Worm (Caenorhabditis elegans) whole organism, L4 larva: ENCODE data around the gene C33A12.19.

Source experiments
- F37D6.2 ChIP-seq: sonication (generic microtip); optimal IDR thresholded peaks from 2 replicates; lab custom pipeline; 2016; ENCODE audit warnings: mild to moderate bottlenecking, missing genetic modification characterization, missing compliant biosample characterization
- R02D3.7 ChIP-seq: fragments of 150-350 bp; sonication (generic microtip); optimal IDR thresholded peaks from 3 replicates; lab custom pipeline; 2014; ENCODE audit warnings: missing biosample characterization, missing genetic modification characterization
- T26A8.4 ChIP-seq: fragments of 200-800 bp; sonication (Bioruptor generic); IDR thresholded peaks from 2 replicates; pipeline ENCODE4 v1.3.6; 2022; ENCODE audit warnings: missing genetic modification characterization, missing compliant biosample characterization
- Y5F2A.4 ChIP-seq: fragments of 200-800 bp; sonication (Bioruptor generic); optimal IDR thresholded peaks from 2 replicates; lab custom pipeline; 2018; ENCODE audit warnings: mild to moderate bottlenecking, missing genetic modification characterization, missing compliant biosample characterization
- ZK337.2 ChIP-seq: fragments of 200-800 bp; sonication (Bioruptor generic); IDR thresholded peaks from 2 replicates; pipeline ENCODE4 v1.3.6; 2022; ENCODE audit warnings: missing genetic modification reagents, missing genetic modification characterization, missing compliant biosample characterization
- ZK546.5 ChIP-seq, 2 experiments: sonication (generic microtip); optimal IDR thresholded peaks; 2 replicates each; lab custom pipeline; 2017; ENCODE audit warnings: missing biosample characterization in 2 of 2, missing genetic modification characterization in 2 of 2
- aha-1 ChIP-seq: fragments of 150-350 bp; peaks from one replicate; lab custom pipeline; 2014; ENCODE audit warnings: missing biosample characterization, missing genetic modification characterization
- ama-1 ChIP-seq: fragments of 150-350 bp; optimal IDR thresholded peaks from 2 replicates; lab custom pipeline; 2014; ENCODE audit warnings: inconsistent platforms, mixed read lengths
- ceh-20 ChIP-seq: fragments of 200-800 bp; sonication (Bioruptor generic); IDR thresholded peaks from 2 replicates; pipeline ENCODE4 v1.3.6; 2022; ENCODE audit warnings: missing genetic modification reagents, missing genetic modification characterization, missing compliant biosample characterization
- daf-16 ChIP-seq, 3 experiments: sonication (generic microtip); optimal IDR thresholded peaks; 2 replicates each; lab custom pipeline; 2016 to 2017; ENCODE audit warnings: missing genetic modification characterization in 3 of 3, missing genetic modification reagents in 3 of 3, mild to moderate bottlenecking in 2 of 3, missing compliant biosample characterization in 2 of 3, missing biosample characterization in 1 of 3, moderate library complexity in 1 of 3
- dmd-6 ChIP-seq: fragments of 200-800 bp; sonication (Bioruptor generic); IDR thresholded peaks from 2 replicates; pipeline ENCODE4 v1.3.6; 2022; ENCODE audit warnings: missing genetic modification reagents, missing genetic modification characterization, missing compliant biosample characterization
- dmd-8 ChIP-seq: fragments of 200-800 bp; sonication (Bioruptor generic); IDR thresholded peaks from 2 replicates; pipeline ENCODE4 v1.3.6; 2022; ENCODE audit warnings: missing genetic modification characterization, missing compliant biosample characterization
- dmd-9 ChIP-seq: fragments of 200-800 bp; sonication (Bioruptor generic); IDR thresholded peaks from 2 replicates; pipeline ENCODE4 v1.3.6; 2022; ENCODE audit warnings: missing genetic modification reagents, missing genetic modification characterization, missing compliant biosample characterization
- dpl-1 ChIP-seq: fragments of 150-350 bp; optimal IDR thresholded peaks from 2 replicates; lab custom pipeline; 2014; ENCODE audit warnings: missing biosample characterization, missing genetic modification reagents, missing genetic modification characterization
- duxl-1 ChIP-seq: sonication (generic microtip); optimal IDR thresholded peaks from 2 replicates; lab custom pipeline; 2016; ENCODE audit warnings: mild to moderate bottlenecking, missing genetic modification characterization, moderate library complexity, missing compliant biosample characterization; ENCODE audit not compliant: poor library complexity
- dve-1 ChIP-seq: sonication (generic microtip); optimal IDR thresholded peaks from 2 replicates; lab custom pipeline; 2017; ENCODE audit warnings: antibody characterized with exemption, mild to moderate bottlenecking, missing genetic modification characterization, missing compliant biosample characterization; ENCODE audit not compliant: insufficient read depth
- gei-8 ChIP-seq: fragments of 200-800 bp; sonication (Bioruptor generic); optimal IDR thresholded peaks from 2 replicates; lab custom pipeline; 2018; ENCODE audit warnings: mild to moderate bottlenecking, missing genetic modification characterization, missing compliant biosample characterization
- hlh-11 ChIP-seq: fragments of 200-800 bp; sonication (Bioruptor generic); optimal IDR thresholded peaks from 2 replicates; lab custom pipeline; 2018; ENCODE audit warnings: mild to moderate bottlenecking, missing genetic modification characterization, missing compliant biosample characterization
- hlh-30 ChIP-seq: sonication (generic microtip); optimal IDR thresholded peaks from 2 replicates; lab custom pipeline; 2017; ENCODE audit warnings: antibody characterized with exemption, mild to moderate bottlenecking, missing genetic modification characterization, missing compliant biosample characterization; ENCODE audit not compliant: insufficient read depth
- jun-1 ChIP-seq: fragments of 150-350 bp; optimal IDR thresholded peaks from 2 replicates; lab custom pipeline; 2014; ENCODE audit warnings: missing biosample characterization, missing genetic modification reagents, missing genetic modification characterization
- lim-7 ChIP-seq: fragments of 200-800 bp; sonication (Bioruptor generic); IDR thresholded peaks from 2 replicates; pipeline ENCODE4 v1.3.6; 2022; ENCODE audit warnings: missing genetic modification characterization, missing compliant biosample characterization
- lin-15B ChIP-seq: fragments of 150-350 bp; sonication (generic microtip); optimal IDR thresholded peaks from 3 replicates; lab custom pipeline; 2014; ENCODE audit warnings: missing biosample characterization, missing genetic modification characterization
- lin-29 ChIP-seq: fragments of 200-800 bp; sonication (Bioruptor generic); IDR thresholded peaks from 2 replicates; pipeline ENCODE4 v1.3.6; 2022; ENCODE audit warnings: missing genetic modification reagents, missing genetic modification characterization, missing compliant biosample characterization
- lin-38 ChIP-seq: fragments of 200-800 bp; sonication (Bioruptor generic); IDR thresholded peaks from 2 replicates; pipeline ENCODE4 v1.3.6; 2022; ENCODE audit warnings: missing genetic modification reagents, missing genetic modification characterization, missing compliant biosample characterization
- lsy-2 ChIP-seq, 2 experiments: fragments of 150-350 bp in 1 of 2; sonication (generic microtip) in 1 of 2; optimal IDR thresholded peaks; 2 replicates each; lab custom pipeline; 2014 to 2017; ENCODE audit warnings: missing biosample characterization in 2 of 2, missing genetic modification characterization in 2 of 2
- mdl-1 ChIP-seq, 2 experiments: fragments of 150-350 bp in 1 of 2; sonication (generic microtip) in 1 of 2; optimal IDR thresholded peaks; 2 replicates each; lab custom pipeline; 2014 to 2017; ENCODE audit warnings: missing biosample characterization in 2 of 2, missing genetic modification characterization in 2 of 2
- mep-1 ChIP-seq: fragments of 150-350 bp; sonication (generic microtip); optimal IDR thresholded peaks from 3 replicates; lab custom pipeline; 2014; ENCODE audit warnings: missing biosample characterization, missing genetic modification characterization
- mxl-3 ChIP-seq: fragments of 200-800 bp; sonication (Bioruptor generic); optimal IDR thresholded peaks from 2 replicates; lab custom pipeline; 2018; ENCODE audit warnings: mild to moderate bottlenecking, missing genetic modification characterization, missing compliant biosample characterization
- nhr-10 ChIP-seq: fragments of 150-350 bp; optimal IDR thresholded peaks from 2 replicates; lab custom pipeline; 2014; ENCODE audit warnings: missing biosample characterization, missing genetic modification characterization
- nhr-102 ChIP-seq: sonication (generic microtip); optimal IDR thresholded peaks from 2 replicates; lab custom pipeline; 2016; ENCODE audit warnings: mild to moderate bottlenecking, missing genetic modification characterization, moderate library complexity, missing compliant biosample characterization
- nhr-111 ChIP-seq: fragments of 200-800 bp; sonication (Bioruptor generic); optimal IDR thresholded peaks from 2 replicates; lab custom pipeline; 2018; ENCODE audit warnings: mild to moderate bottlenecking, missing genetic modification characterization, missing compliant biosample characterization
- nhr-25 ChIP-seq: sonication (generic microtip); optimal IDR thresholded peaks from 2 replicates; lab custom pipeline; 2017; ENCODE audit warnings: missing genetic modification characterization, mild to moderate bottlenecking, missing compliant biosample characterization, antibody characterized with exemption, moderate library complexity, borderline replicate concordance; ENCODE audit not compliant: insufficient read depth
- nhr-28 ChIP-seq: fragments of 150-350 bp; optimal IDR thresholded peaks from 2 replicates; lab custom pipeline; 2014; ENCODE audit warnings: missing biosample characterization, missing genetic modification characterization
- nhr-42 ChIP-seq: fragments of 200-800 bp; sonication (Bioruptor generic); IDR thresholded peaks from 2 replicates; pipeline ENCODE4 v1.3.6; 2022; ENCODE audit warnings: missing genetic modification characterization, missing compliant biosample characterization
- nhr-48 ChIP-seq: sonication (generic microtip); optimal IDR thresholded peaks from 2 replicates; lab custom pipeline; 2016; ENCODE audit warnings: mild to moderate bottlenecking, missing genetic modification characterization, missing compliant biosample characterization
- nhr-76 ChIP-seq: fragments of 150-350 bp; optimal IDR thresholded peaks from 2 replicates; lab custom pipeline; 2014; ENCODE audit warnings: missing biosample characterization, missing genetic modification characterization
- nhr-77 ChIP-seq: fragments of 150-350 bp; optimal IDR thresholded peaks from 2 replicates; lab custom pipeline; 2014; ENCODE audit warnings: missing biosample characterization, missing genetic modification characterization
- saeg-2 ChIP-seq: fragments of 200-800 bp; sonication (Bioruptor generic); IDR thresholded peaks from 2 replicates; pipeline ENCODE4 v1.3.6; 2022; ENCODE audit warnings: missing genetic modification reagents, missing genetic modification characterization, missing compliant biosample characterization
- spr-3 ChIP-seq: fragments of 200-800 bp; sonication (Bioruptor generic); optimal IDR thresholded peaks from 2 replicates; lab custom pipeline; 2018; ENCODE audit warnings: mild to moderate bottlenecking, missing genetic modification characterization, missing compliant biosample characterization
- tra-1 ChIP-seq: fragments of 200-800 bp; sonication (Bioruptor generic); IDR thresholded peaks from 2 replicates; pipeline ENCODE4 v1.3.6; 2022; ENCODE audit warnings: missing genetic modification reagents, missing genetic modification characterization, missing compliant biosample characterization
- unc-62 ChIP-seq, 3 experiments: fragments of 150-350 bp in 1 of 3; sonication (generic microtip); optimal IDR thresholded peaks in 2 of 3; peaks in 1 of 3; 1 replicate in 1 of 3; 2 replicates in 2 of 3; lab custom pipeline; 2014 to 2017; ENCODE audit warnings: missing biosample characterization in 3 of 3, missing genetic modification characterization in 3 of 3, missing genetic modification reagents in 3 of 3, missing genotype in 1 of 3
- vab-7 ChIP-seq: fragments of 200-800 bp; sonication (Bioruptor generic); IDR thresholded peaks from 2 replicates; pipeline ENCODE4 v1.3.6; 2022; ENCODE audit warnings: missing genetic modification reagents, missing genetic modification characterization, missing compliant biosample characterization
- zag-1 ChIP-seq: fragments of 150-350 bp; optimal IDR thresholded peaks from 2 replicates; lab custom pipeline; 2014; ENCODE audit warnings: missing biosample characterization, missing genetic modification characterization
- ztf-11 ChIP-seq: fragments of 150-350 bp; optimal IDR thresholded peaks from 2 replicates; lab custom pipeline; 2014; ENCODE audit warnings: missing biosample characterization, missing genetic modification characterization

Gene C33A12.19

DNA sequence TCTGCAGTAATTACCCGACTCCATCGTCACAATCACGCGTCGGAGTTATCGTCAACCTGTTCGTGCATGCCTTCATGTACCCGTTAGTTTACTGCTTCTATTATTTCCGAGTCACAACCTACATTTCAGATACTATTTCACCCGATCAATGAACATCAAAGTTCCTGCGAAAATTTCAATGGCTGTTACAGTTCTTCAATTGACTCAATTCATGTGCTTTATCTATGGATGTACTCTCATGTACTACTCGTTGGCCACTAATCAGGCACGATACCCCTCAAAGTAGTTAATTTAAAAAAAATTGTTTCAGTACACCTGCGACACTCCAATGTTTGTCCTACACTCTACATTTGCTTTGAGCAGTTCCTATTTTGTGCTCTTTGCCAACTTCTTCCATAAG is 14.0 kb downstream of the C33A12.19 start:
- TF ChIP-seq nhr-42: no peak
- TF ChIP-seq lim-7 (GFP tag; lab: Robert Waterston, UW): 0 out of 2 replicates have a peak, but pooled peaks have one; percentile 14
- no peak for TF ChIP-seq ztf-11 (tag; lab: Kevin White, UChicago)
- no peak for TF ChIP-seq nhr-48 (tag; lab: Kevin White, UChicago)
- peak in 1 of 2 experiments; percentile 39 for TF ChIP-seq unc-62 (GFP tag; optimal IDR thresholded peaks at IDR 0.05 in 1 of 2; lab: Kevin White, UChicago)
- TF ChIP-seq unc-62 (tag; optimal IDR thresholded peaks at IDR 0.05; lab: Kevin White, UChicago): no peak
- TF ChIP-seq Y5F2A.4: no peak
- peak; percentile 26; the same call in 1 of the 2 replicates for TF ChIP-seq T26A8.4 (GFP tag; lab: Robert Waterston, UW)
- peak; percentile 36 for TF ChIP-seq nhr-25
- peak; percentile 55 for TF ChIP-seq spr-3 (GFP tag; lab: Kevin White, UChicago)
- TF ChIP-seq mep-1 (tag; lab: Kevin White, UChicago): peak; percentile 35
- peak; percentile 97 for TF ChIP-seq aha-1
- peak; percentile 20 for TF ChIP-seq ama-1 (lab: Kevin White, UChicago)
- TF ChIP-seq dpl-1: no peak

DNA sequence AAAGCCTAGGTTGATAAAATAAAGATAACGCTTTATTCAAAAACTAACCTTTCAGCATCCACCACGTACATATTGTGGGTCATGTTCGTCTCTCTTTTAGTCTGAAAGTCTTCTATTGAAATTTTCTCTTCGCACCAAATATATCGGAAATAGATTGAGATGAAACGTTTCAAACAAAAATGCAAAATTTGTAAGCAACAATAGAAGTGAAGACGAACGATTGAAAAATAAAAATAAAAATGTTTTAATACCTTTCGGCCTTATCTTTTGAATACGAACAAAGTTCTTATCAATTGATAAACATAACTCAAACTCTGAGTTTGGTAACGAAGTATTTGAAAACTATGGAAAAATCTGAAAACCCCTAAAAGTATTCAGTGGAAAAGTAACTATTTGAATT is 16.3 kb downstream of the C33A12.19 start, which contains the start of gene F56H11.2:
Gene F56H11.2 (minus strand): TSS at position 101 of the 400 bp plus-strand sequence.
- TF ChIP-seq nhr-111: no peak
- no peak for TF ChIP-seq lsy-2 (tag; optimal IDR thresholded peaks at IDR 0.05; lab: Kevin White, UChicago)
- no peak for TF ChIP-seq F37D6.2
- TF ChIP-seq daf-16 (GFP tag; optimal IDR thresholded peaks at IDR 0.05; lab: Kevin White, UChicago): no peak
- TF ChIP-seq daf-16 (tag; optimal IDR thresholded peaks at IDR 0.05; lab: Kevin White, UChicago): peak; percentile 20
- TF ChIP-seq saeg-2: no peak
- no peak for TF ChIP-seq dve-1
- TF ChIP-seq lin-29 (GFP tag; lab: Robert Waterston, UW): no peak

DNA sequence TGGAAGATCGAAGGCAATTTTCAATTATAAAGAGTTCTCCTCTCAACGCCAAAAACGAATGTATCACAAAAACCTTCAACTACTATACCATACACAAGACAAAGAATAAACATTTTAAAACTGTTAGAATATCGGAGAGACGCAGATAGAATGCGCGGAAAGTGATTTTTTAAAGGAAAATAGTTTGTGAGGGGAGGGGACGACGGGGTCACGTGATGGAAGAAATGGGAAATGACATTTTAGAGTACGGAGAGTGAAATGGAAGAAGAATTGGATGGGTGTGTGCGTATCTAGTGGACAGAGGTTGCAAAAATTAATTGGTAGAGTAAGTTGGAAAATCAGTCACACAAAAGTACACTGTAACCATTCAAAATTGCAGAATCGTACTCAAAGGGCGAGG is 17.5 kb downstream of the C33A12.19 start:
- TF ChIP-seq lin-15B (tag; lab: Kevin White, UChicago): no peak
- TF ChIP-seq lin-38 (GFP tag; lab: Robert Waterston, UW): no peak
- peak; percentile 49 for TF ChIP-seq nhr-25
- peak; percentile 32 for TF ChIP-seq hlh-11 (tag; lab: Kevin White, UChicago)
- TF ChIP-seq mep-1 (tag; lab: Kevin White, UChicago): peak; percentile 58
- TF ChIP-seq zag-1: no peak
- TF ChIP-seq hlh-30 (tag; lab: Kevin White, UChicago): peak; percentile 89
- TF ChIP-seq ZK546.5 (tag; optimal IDR thresholded peaks at IDR 0.05; lab: Kevin White, UChicago): no peak
- no peak for TF ChIP-seq aha-1
- no peak for TF ChIP-seq nhr-10 (tag; lab: Kevin White, UChicago)
- peak; percentile 21 for TF ChIP-seq nhr-77 (tag; lab: Kevin White, UChicago)
- TF ChIP-seq dmd-8 (GFP tag; lab: Robert Waterston, UW): no peak
- no peak for TF ChIP-seq dmd-9
- no peak for TF ChIP-seq spr-3 (GFP tag; lab: Kevin White, UChicago)
- TF ChIP-seq ZK337.2: no peak
- no peak for TF ChIP-seq vab-7 (GFP tag; lab: Robert Waterston, UW)
- peak; percentile 10 for TF ChIP-seq mxl-3
- TF ChIP-seq unc-62 (GFP tag; optimal IDR thresholded peaks at IDR 0.05 in 1 of 2; lab: Kevin White, UChicago): peak in 1 of 2 experiments; percentile 93
- TF ChIP-seq unc-62 (tag; optimal IDR thresholded peaks at IDR 0.05; lab: Kevin White, UChicago): no peak
- TF ChIP-seq jun-1 (tag; lab: Kevin White, UChicago): no peak
- TF ChIP-seq nhr-28 (tag; lab: Kevin White, UChicago): peak; percentile 59
- no peak for TF ChIP-seq saeg-2
- TF ChIP-seq ceh-20 (GFP tag; lab: Robert Waterston, UW): no peak
- no peak for TF ChIP-seq tra-1 (GFP tag; lab: Robert Waterston, UW)
- no peak for TF ChIP-seq nhr-76 (tag; lab: Kevin White, UChicago)
- TF ChIP-seq mdl-1 (tag; optimal IDR thresholded peaks at IDR 0.05; lab: Kevin White, UChicago): no peak
- TF ChIP-seq dmd-6 (GFP tag; lab: Robert Waterston, UW): no peak
- no peak for TF ChIP-seq gei-8 (GFP tag; lab: Kevin White, UChicago)
- peak; percentile 63 for TF ChIP-seq dve-1
- no peak for TF ChIP-seq duxl-1 (tag; lab: Kevin White, UChicago)
- TF ChIP-seq R02D3.7 (tag; lab: Kevin White, UChicago): no peak
- TF ChIP-seq nhr-102 (tag; lab: Kevin White, UChicago): no peak
- TF ChIP-seq, all 104 proteins: peak for 9
